Fruit fly (Drosophila melanogaster) Kc167 (cell line): Measurements from ENCODE around the gene uncNacbeta.
A peak's percentile ranks its signal among the peaks of the same experiment; 100 is the strongest.

Experiments
- Myc ChIP-seq: fragments of >200 bp; optimal IDR thresholded peaks from 2 replicates; lab custom pipeline; 2017; ENCODE audit warnings: missing external identifiers
- Sin3A ChIP-seq: fragments of >200 bp; optimal IDR thresholded peaks from 2 replicates; lab custom pipeline; 2018; ENCODE audit warnings: missing external identifiers
- h ChIP-seq: fragments of >200 bp; optimal IDR thresholded peaks from 3 replicates; lab custom pipeline; 2018; ENCODE audit warnings: missing external identifiers
- insv ChIP-seq: fragments of >200 bp; optimal IDR thresholded peaks from 3 replicates; lab custom pipeline; 2018; ENCODE audit warnings: missing external identifiers
- psq ChIP-seq: fragments of >200 bp; optimal IDR thresholded peaks from 2 replicates; lab custom pipeline; 2017; ENCODE audit warnings: missing external identifiers
- ttk ChIP-seq: sonication (Bioruptor generic); optimal IDR thresholded peaks from 2 replicates; lab custom pipeline; 2017; ENCODE audit warnings: missing external identifiers

Gene uncNacbeta

dm6 chr2L:585268-585667 lies 21.6 kb upstream of the uncNacbeta start:
- TF ChIP-seq insv, result no peak
- no peak for TF ChIP-seq psq (lab: Kevin White, UChicago)
- no peak for TF ChIP-seq h
- TF ChIP-seq Myc (lab: Kevin White, UChicago), result no peak
- TF ChIP-seq ttk (lab: Kevin White, UChicago), result no peak

- no peak for TF ChIP-seq h
- TF ChIP-seq Myc (lab: Kevin White, UChicago), result no peak
- TF ChIP-seq ttk (lab: Kevin White, UChicago), result no peak
- TF ChIP-seq Sin3A (lab: Kevin White, UChicago), result no peak
- TF ChIP-seq psq (lab: Kevin White, UChicago), result no peak
Observed at dm6 chr2L:577186-577585, 13.6 kb upstream of the uncNacbeta start, which contains the start of gene Pph13. Gene Pph13, plus strand, starts transcription at chr2L:577486.

dm6 chr2L:576559-577184 lies 13.1 kb upstream of the uncNacbeta start, which contains the start of gene Ptth:
Gene Ptth, minus strand, starts transcription at chr2L:576896.
- no peak for TF ChIP-seq h
- no peak for TF ChIP-seq insv
- no peak for TF ChIP-seq Sin3A (lab: Kevin White, UChicago)
- no peak for TF ChIP-seq ttk (lab: Kevin White, UChicago)
- no peak for TF ChIP-seq psq (lab: Kevin White, UChicago)
- TF ChIP-seq Myc (lab: Kevin White, UChicago), result no peak

dm6 chr2L:574226-574625 lies 10.6 kb upstream of the uncNacbeta start, which contains the start of the genes Ipk2 and cold:
Gene Ipk2, minus strand, starts transcription at chr2L:574264.
Gene cold, plus strand, starts transcription at chr2L:574291.
- TF ChIP-seq ttk (lab: Kevin White, UChicago) (no peak), insv (no peak), h (no peak), psq (lab: Kevin White, UChicago) (no peak), Myc (lab: Kevin White, UChicago) (no peak), Sin3A (lab: Kevin White, UChicago) (no peak)

dm6 chr2L:568030-568429 lies 4.4 kb upstream of the uncNacbeta start, which contains the start of the genes Nle and Sf3b1:
Gene Nle, minus strand, starts transcription at chr2L:568121.
Gene Sf3b1, plus strand, starts transcription at chr2L:568340.
- no peak for TF ChIP-seq ttk (lab: Kevin White, UChicago)
- TF ChIP-seq psq (lab: Kevin White, UChicago), result no peak
- no peak for TF ChIP-seq Sin3A (lab: Kevin White, UChicago)
- TF ChIP-seq Myc (lab: Kevin White, UChicago), result no peak
- TF ChIP-seq insv, result no peak
- no peak for TF ChIP-seq h

- TF ChIP-seq psq (lab: Kevin White, UChicago) (no peak), h (no peak), ttk (lab: Kevin White, UChicago) (no peak), Myc (lab: Kevin White, UChicago) (no peak), insv (no peak), Sin3A (lab: Kevin White, UChicago) (no peak)
Observed at dm6 chr2L:563314-563713, 305 bp downstream of the uncNacbeta start.

- TF ChIP-seq h, result no peak
- no peak for TF ChIP-seq insv
- no peak for TF ChIP-seq ttk (lab: Kevin White, UChicago)
- no peak for TF ChIP-seq Sin3A (lab: Kevin White, UChicago)
- TF ChIP-seq psq (lab: Kevin White, UChicago), result no peak
- no peak for TF ChIP-seq Myc (lab: Kevin White, UChicago)
Observed at dm6 chr2L:559770-560567, 3.6 kb downstream of the uncNacbeta start, which contains the start of gene rempA. Gene rempA, minus strand, starts transcription at chr2L:560310.

dm6 chr2L:559311-559710 lies 4.3 kb downstream of the uncNacbeta start, which contains the start of gene Tspo:
Gene Tspo, plus strand, starts transcription at chr2L:559612.
- no peak for TF ChIP-seq Myc (lab: Kevin White, UChicago)
- no peak for TF ChIP-seq insv
- no peak for TF ChIP-seq ttk (lab: Kevin White, UChicago)
- no peak for TF ChIP-seq h
- TF ChIP-seq Sin3A (lab: Kevin White, UChicago), result no peak
- TF ChIP-seq psq (lab: Kevin White, UChicago), result no peak

- no peak for TF ChIP-seq Sin3A (lab: Kevin White, UChicago)
- TF ChIP-seq Myc (lab: Kevin White, UChicago), result no peak
- peak; percentile 21 for TF ChIP-seq insv
- no peak for TF ChIP-seq ttk (lab: Kevin White, UChicago)
Observed at dm6 chr2L:552432-552929, 11.1 kb downstream of the uncNacbeta start, which contains the start of gene Ets21C. Gene Ets21C, minus strand, starts transcription at chr2L:552923.

- TF ChIP-seq psq (lab: Kevin White, UChicago) (no peak), insv (no peak), Sin3A (lab: Kevin White, UChicago) (no peak), h (no peak), ttk (lab: Kevin White, UChicago) (no peak), Myc (lab: Kevin White, UChicago) (no peak)
Observed at dm6 chr2L:549637-550036, 14.0 kb downstream of the uncNacbeta start.

- no peak for TF ChIP-seq psq (lab: Kevin White, UChicago)
- no peak for TF ChIP-seq insv
- no peak for TF ChIP-seq Myc (lab: Kevin White, UChicago)
- no peak for TF ChIP-seq Sin3A (lab: Kevin White, UChicago)
- no peak for TF ChIP-seq ttk (lab: Kevin White, UChicago)
Observed at dm6 chr2L:547978-548377, 15.6 kb downstream of the uncNacbeta start.
